Fruit fly (Drosophila melanogaster) whole organism, embryonic: Measurements from ENCODE around the gene side-IV.

Experiments used
- Adf1 ChIP-seq: fragments of 200-800 bp; sonication (Bioruptor generic); IDR thresholded peaks from 2 replicates; pipeline ENCODE4 v1.3.6; 2022; ENCODE audit warnings: missing biosample characterization, missing genetic modification characterization
- Atf3 ChIP-seq: fragments of 200-800 bp; sonication (Bioruptor generic); optimal IDR thresholded peaks from 3 replicates; lab custom pipeline; 2016; ENCODE audit warnings: missing biosample characterization, missing genetic modification characterization
- BEAF-32 ChIP-seq: fragments of 200-800 bp; sonication (Bioruptor generic); optimal IDR thresholded peaks from 3 replicates; lab custom pipeline; 2017; ENCODE audit warnings: missing biosample characterization, missing genetic modification characterization, mild to moderate bottlenecking, moderate library complexity, missing genetic modification reagents
- CG10209 ChIP-seq: fragments of 200-800 bp; sonication (Bioruptor generic); optimal IDR thresholded peaks from 3 replicates; lab custom pipeline; 2017; ENCODE audit warnings: missing biosample characterization, mild to moderate bottlenecking, missing genetic modification characterization, missing genetic modification reagents
- CG10321 ChIP-seq: fragments of 200-800 bp; sonication (Bioruptor generic); IDR thresholded peaks from 2 replicates; pipeline ENCODE4 v1.3.6; 2022; ENCODE audit warnings: missing biosample characterization, missing genetic modification characterization
- CG13123 ChIP-seq: fragments of 200-800 bp; sonication (Bioruptor generic); optimal IDR thresholded peaks from 2 replicates; lab custom pipeline; 2016; ENCODE audit warnings: missing biosample characterization, missing genetic modification characterization
- CG13287 ChIP-seq: fragments of 200-800 bp; sonication (Bioruptor generic); IDR thresholded peaks from 2 replicates; pipeline ENCODE4 v1.3.6; 2022; ENCODE audit warnings: missing biosample characterization, missing genetic modification characterization; ENCODE audit not compliant: partially characterized antibody
- CG13624 ChIP-seq: fragments of 200-800 bp; sonication (Bioruptor generic); optimal IDR thresholded peaks from 2 replicates; lab custom pipeline; 2016; ENCODE audit warnings: missing biosample characterization, missing genetic modification characterization
- CG17385 ChIP-seq: fragments of 200-800 bp; sonication (Bioruptor generic); optimal IDR thresholded peaks from 3 replicates; lab custom pipeline; 2018; ENCODE audit warnings: missing biosample characterization, mild to moderate bottlenecking, missing genetic modification characterization
- CG18599 ChIP-seq: fragments of 200-800 bp; sonication (Bioruptor generic); optimal IDR thresholded peaks from 3 replicates; lab custom pipeline; 2017; ENCODE audit warnings: missing biosample characterization, missing genetic modification characterization, mild to moderate bottlenecking, moderate library complexity, missing genetic modification reagents
- CG30431 ChIP-seq: fragments of 200-800 bp; sonication (Bioruptor generic); optimal IDR thresholded peaks from 2 replicates; lab custom pipeline; 2017; ENCODE audit warnings: missing biosample characterization, missing genetic modification characterization
- CG31224 ChIP-seq: fragments of 200-800 bp; sonication (Bioruptor generic); IDR thresholded peaks from 2 replicates; pipeline ENCODE4 v1.3.6; 2022; ENCODE audit warnings: missing biosample characterization, missing genetic modification characterization
- CG31365 ChIP-seq: fragments of 200-800 bp; sonication (Bioruptor generic); optimal IDR thresholded peaks from 2 replicates; lab custom pipeline; 2018; ENCODE audit warnings: missing biosample characterization, mild to moderate bottlenecking, missing genetic modification characterization
- CG3163 ChIP-seq: fragments of 200-800 bp; sonication (Bioruptor generic); optimal IDR thresholded peaks from 3 replicates; lab custom pipeline; 2016; ENCODE audit warnings: missing biosample characterization, missing genetic modification characterization
- CG3407 ChIP-seq: fragments of 200-800 bp; sonication (Bioruptor generic); optimal IDR thresholded peaks from 2 replicates; lab custom pipeline; 2018; ENCODE audit warnings: missing biosample characterization, mild to moderate bottlenecking, missing genetic modification characterization
- CG34224 ChIP-seq: fragments of 200-800 bp; sonication (Bioruptor generic); IDR thresholded peaks from 3 replicates; pipeline ENCODE4 v1.3.6; 2022; ENCODE audit warnings: missing biosample characterization, missing genetic modification characterization; ENCODE audit not compliant: partially characterized antibody
- CG3838 ChIP-seq: fragments of 200-800 bp; sonication (Bioruptor generic); optimal IDR thresholded peaks from 3 replicates; lab custom pipeline; 2016; ENCODE audit warnings: missing biosample characterization, missing genetic modification characterization
- CG4730 ChIP-seq: fragments of 200-800 bp; sonication (Bioruptor generic); IDR thresholded peaks from 2 replicates; pipeline ENCODE4 v1.3.6; 2022; ENCODE audit warnings: missing biosample characterization, missing genetic modification characterization
- CG4820 ChIP-seq: fragments of 200-800 bp; sonication (Bioruptor generic); optimal IDR thresholded peaks from 3 replicates; lab custom pipeline; 2016; ENCODE audit warnings: missing biosample characterization, missing genetic modification characterization
- CG7987 ChIP-seq: fragments of 200-800 bp; sonication (Bioruptor generic); optimal IDR thresholded peaks from 2 replicates; lab custom pipeline; 2018; ENCODE audit warnings: missing biosample characterization, mild to moderate bottlenecking, missing genetic modification characterization, moderate library complexity
- Dad ChIP-seq: fragments of 200-800 bp; sonication (Bioruptor generic); optimal IDR thresholded peaks from 3 replicates; lab custom pipeline; 2016; ENCODE audit warnings: missing biosample characterization, missing genetic modification characterization
- Doc3 ChIP-seq: fragments of 200-800 bp; sonication (Bioruptor generic); IDR thresholded peaks from 3 replicates; pipeline ENCODE4 v1.3.6; 2022; ENCODE audit warnings: missing biosample characterization, missing genetic modification characterization; ENCODE audit not compliant: partially characterized antibody
- Drgx ChIP-seq: fragments of 200-800 bp; sonication (Bioruptor generic); IDR thresholded peaks from 2 replicates; pipeline ENCODE4 v1.3.6; 2022; ENCODE audit warnings: missing biosample characterization, missing genetic modification characterization
- E2f2 ChIP-seq: fragments of 200-800 bp; sonication (Bioruptor generic); IDR thresholded peaks from 2 replicates; pipeline ENCODE4 v1.3.6; 2022; ENCODE audit warnings: missing biosample characterization, missing genetic modification characterization
- HLHmδ ChIP-seq: fragments of 200-800 bp; sonication (Bioruptor generic); optimal IDR thresholded peaks from 2 replicates; lab custom pipeline; 2018; ENCODE audit warnings: missing biosample characterization, mild to moderate bottlenecking, missing genetic modification characterization, moderate library complexity
- HmgD ChIP-seq: fragments of 200-800 bp; sonication (Bioruptor generic); optimal IDR thresholded peaks from 3 replicates; lab custom pipeline; 2016; ENCODE audit warnings: missing biosample characterization, missing genetic modification characterization
- HmgZ ChIP-seq: fragments of 200-800 bp; sonication (Bioruptor generic); optimal IDR thresholded peaks from 2 replicates; lab custom pipeline; 2018; ENCODE audit warnings: missing biosample characterization, mild to moderate bottlenecking, missing genetic modification characterization
- Hmx ChIP-seq: fragments of 200-800 bp; sonication (Bioruptor generic); optimal IDR thresholded peaks from 2 replicates; lab custom pipeline; 2016; ENCODE audit warnings: missing biosample characterization, missing genetic modification characterization
- Lhr ChIP-seq: fragments of 200-800 bp; sonication (Bioruptor generic); optimal IDR thresholded peaks from 3 replicates; lab custom pipeline; 2017; ENCODE audit warnings: mild to moderate bottlenecking, missing biosample characterization, missing genetic modification reagents, missing genetic modification characterization
- MTF-1 ChIP-seq: fragments of 200-800 bp; sonication (Bioruptor generic); optimal IDR thresholded peaks from 2 replicates; lab custom pipeline; 2018; ENCODE audit warnings: missing biosample characterization, mild to moderate bottlenecking, missing genetic modification characterization, borderline replicate concordance
- Med ChIP-seq: fragments of 200-800 bp; sonication (Bioruptor generic); peaks from one replicate; lab custom pipeline; 2016; ENCODE audit warnings: missing biosample characterization, missing genetic modification characterization, mild to moderate bottlenecking, inconsistent platforms, moderate library complexity
- Nf-YC ChIP-seq: fragments of 200-800 bp; optimal IDR thresholded peaks from 3 replicates; lab custom pipeline; 2019; ENCODE audit warnings: missing biosample characterization, mild to moderate bottlenecking, missing genetic modification characterization, moderate library complexity
- Six4 ChIP-seq: fragments of 200-800 bp; sonication (Bioruptor generic); optimal IDR thresholded peaks from 2 replicates; lab custom pipeline; 2016; ENCODE audit warnings: missing biosample characterization, missing genetic modification characterization
- Spps ChIP-seq: fragments of 200-800 bp; sonication (Bioruptor generic); optimal IDR thresholded peaks from 2 replicates; lab custom pipeline; 2018; ENCODE audit warnings: missing biosample characterization, mild to moderate bottlenecking, missing genetic modification characterization
- Usf ChIP-seq: fragments of 200-800 bp; sonication (Bioruptor generic); optimal IDR thresholded peaks from 2 replicates; lab custom pipeline; 2017; ENCODE audit warnings: missing genotype, missing biosample characterization, missing genetic modification characterization
- ac ChIP-seq: fragments of 200-800 bp; sonication (Bioruptor generic); optimal IDR thresholded peaks from 3 replicates; lab custom pipeline; 2017; ENCODE audit warnings: missing biosample characterization, mild to moderate bottlenecking, missing genetic modification characterization
- az2 ChIP-seq: fragments of 200-800 bp; sonication (Bioruptor generic); optimal IDR thresholded peaks from 3 replicates; lab custom pipeline; 2016; ENCODE audit warnings: missing biosample characterization, missing genetic modification characterization
- ci ChIP-seq: fragments of 200-800 bp; sonication (Bioruptor generic); IDR thresholded peaks from 3 replicates; pipeline ENCODE4 v1.3.6; 2022; ENCODE audit warnings: missing biosample characterization, missing genetic modification characterization
- dmrt99B ChIP-seq: fragments of 200-800 bp; sonication (Bioruptor generic); optimal IDR thresholded peaks from 2 replicates; lab custom pipeline; 2018; ENCODE audit warnings: missing biosample characterization, mild to moderate bottlenecking, missing genetic modification characterization, moderate library complexity
- ham ChIP-seq: fragments of 200-800 bp; sonication (Bioruptor generic); IDR thresholded peaks from 2 replicates; pipeline ENCODE4 v1.3.6; 2022; ENCODE audit warnings: missing biosample characterization, missing genetic modification characterization
- kay ChIP-seq: fragments of 200-800 bp; sonication (Bioruptor generic); optimal IDR thresholded peaks from 2 replicates; lab custom pipeline; 2016; ENCODE audit warnings: missing biosample characterization, missing genetic modification characterization
- kni ChIP-seq: fragments of 200-800 bp; sonication (Bioruptor generic); optimal IDR thresholded peaks from 3 replicates; lab custom pipeline; 2017; ENCODE audit warnings: mild to moderate bottlenecking, missing biosample characterization, missing genetic modification reagents, missing genetic modification characterization
- mam ChIP-seq: fragments of 200-800 bp; sonication (Bioruptor generic); optimal IDR thresholded peaks from 3 replicates; lab custom pipeline; 2016; ENCODE audit warnings: missing biosample characterization, missing genetic modification characterization
- nom ChIP-seq: fragments of 200-800 bp; sonication (Bioruptor generic); optimal IDR thresholded peaks from 2 replicates; lab custom pipeline; 2017; ENCODE audit warnings: missing biosample characterization, missing genetic modification characterization, mild to moderate bottlenecking, moderate library complexity, missing genetic modification reagents
- otp ChIP-seq: fragments of 200-800 bp; sonication (Bioruptor generic); IDR thresholded peaks from 3 replicates; pipeline ENCODE4, ENCODE4 v1.3.6; 2022; ENCODE audit warnings: missing biosample characterization, missing genetic modification characterization
- psq ChIP-seq: fragments of 200-800 bp; sonication (Bioruptor generic); optimal IDR thresholded peaks from 2 replicates; lab custom pipeline; 2017; ENCODE audit warnings: missing biosample characterization, missing genetic modification characterization
- pum ChIP-seq: fragments of 200-800 bp; sonication (Bioruptor generic); optimal IDR thresholded peaks from 2 replicates; lab custom pipeline; 2016; ENCODE audit warnings: missing biosample characterization, missing genetic modification characterization
- sens-2 ChIP-seq: fragments of 200-800 bp; sonication (Bioruptor generic); IDR thresholded peaks from 2 replicates; pipeline ENCODE4 v1.3.6; 2022; ENCODE audit warnings: missing biosample characterization, missing genetic modification characterization
- sob ChIP-seq: fragments of 200-800 bp; sonication (Bioruptor generic); IDR thresholded peaks from 2 replicates; pipeline ENCODE4 v1.3.6; 2022; ENCODE audit warnings: missing biosample characterization, missing genetic modification characterization
- stwl ChIP-seq: fragments of 200-800 bp; sonication (Bioruptor generic); optimal IDR thresholded peaks from 3 replicates; lab custom pipeline; 2018; ENCODE audit warnings: missing biosample characterization, mild to moderate bottlenecking, missing genetic modification characterization, moderate library complexity
- zf30C ChIP-seq: fragments of 200-800 bp; sonication (Bioruptor generic); optimal IDR thresholded peaks from 3 replicates; lab custom pipeline; 2018; ENCODE audit warnings: missing biosample characterization, mild to moderate bottlenecking, missing genetic modification characterization
- zfh1 ChIP-seq: fragments of 200-800 bp; sonication (Bioruptor generic); IDR thresholded peaks from 3 replicates; pipeline ENCODE4 v1.3.6; 2022; ENCODE audit warnings: missing biosample characterization, missing genetic modification characterization

side-IV gene

DNA sequence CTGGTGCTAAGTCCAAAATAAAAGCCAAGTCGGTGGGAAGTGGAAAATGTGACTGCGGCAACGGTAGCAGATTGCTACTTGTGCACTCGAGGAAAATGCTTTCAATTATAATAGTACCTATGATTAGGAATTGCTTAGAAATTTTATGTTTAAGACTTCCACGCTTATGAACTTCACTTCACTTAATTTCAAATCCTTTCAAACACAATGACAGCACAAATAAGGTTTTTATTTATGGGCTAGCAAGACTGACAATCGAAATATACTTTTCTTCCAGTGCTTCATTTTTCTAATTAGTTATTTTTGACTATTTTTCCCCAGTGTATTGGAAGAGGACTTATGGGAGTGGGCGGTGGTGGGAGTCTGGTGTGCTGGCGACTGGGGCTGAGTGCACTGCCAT lies 2.0 kb upstream of the side-IV start (continued):
- TF ChIP-seq Dad (GFP tag; lab: Kevin White, UChicago) (no peak), mam (GFP tag; lab: Kevin White, UChicago) (no peak), CG7987 (GFP tag; lab: Kevin White, UChicago) (no peak), CG31224 (no peak), HmgD (GFP tag; lab: Kevin White, UChicago) (no peak), CG10209 (GFP tag; lab: Kevin White, UChicago) (no peak), ac (GFP tag; lab: Kevin White, UChicago) (no peak), CG10321 (GFP tag; lab: Robert Waterston, UW) (no peak), Spps (peak; percentile 38), CG31365 (tag; lab: Kevin White, UChicago) (no peak), CG4820 (peak; percentile 6), kay (GFP tag; lab: Kevin White, UChicago) (no peak), CG13287 (no peak), HmgZ (tag; lab: Kevin White, UChicago) (no peak), Six4 (GFP tag; lab: Kevin White, UChicago) (peak; percentile 4), CG3838 (GFP tag; lab: Kevin White, UChicago) (no peak), zfh1 (GFP tag; lab: Robert Waterston, UW) (no peak), Adf1 (GFP tag; lab: Robert Waterston, UW) (no peak), nom (no peak), Nf-YC (no peak), otp (GFP tag; lab: Robert Waterston, UW) (no peak), zf30C (GFP tag; lab: Kevin White, UChicago) (peak; percentile 17), CG3163 (no peak), CG18599 (GFP tag; lab: Kevin White, UChicago) (no peak), Atf3 (no peak), Drgx (GFP tag; lab: Robert Waterston, UW) (no peak), CG17385 (GFP tag; lab: Kevin White, UChicago) (peak; percentile 1), HLHmδ (GFP tag; lab: Kevin White, UChicago) (no peak), Doc3 (GFP tag; lab: Robert Waterston, UW) (no peak), BEAF-32 (no peak), sob (no peak), Hmx (no peak), Usf (GFP tag; lab: Kevin White, UChicago) (no peak), E2f2 (GFP tag; lab: Robert Waterston, UW) (no peak), dmrt99B (peak; percentile 62), stwl (tag; lab: Kevin White, UChicago) (no peak), ci (GFP tag; lab: Robert Waterston, UW) (0 out of 3 replicates have a peak, but pooled peaks have one; percentile 36), kni (GFP tag; lab: Kevin White, UChicago) (no peak), pum (GFP tag; lab: Kevin White, UChicago) (peak; percentile 20), MTF-1 (GFP tag; lab: Kevin White, UChicago) (no peak), az2 (GFP tag; lab: Kevin White, UChicago) (peak; percentile 26), CG13624 (GFP tag; lab: Kevin White, UChicago) (no peak), CG34224 (no peak), sens-2 (GFP tag; lab: Robert Waterston, UW) (no peak), psq (GFP tag; lab: Kevin White, UChicago) (no peak), Lhr (GFP tag; lab: Kevin White, UChicago) (no peak), ham (GFP tag; lab: Robert Waterston, UW) (no peak), CG30431 (GFP tag; lab: Kevin White, UChicago) (peak; percentile 8), CG3407 (GFP tag; lab: Kevin White, UChicago) (peak; percentile 35), CG4730 (GFP tag; lab: Robert Waterston, UW) (no peak), Med (GFP tag; lab: Kevin White, UChicago) (peak; percentile 9), CG13123 (GFP tag; lab: Kevin White, UChicago) (no peak)
